Worm (Caenorhabditis elegans) whole organism, mixed stage, embryonic: ENCODE data around the gene F28H6.7.

Experiments
- M03D4.4 ChIP-seq: sonication (generic microtip); optimal IDR thresholded peaks from 2 replicates; lab custom pipeline; 2017; ENCODE audit warnings: mild to moderate bottlenecking, missing genetic modification characterization, missing compliant biosample characterization
- blmp-1 ChIP-seq: fragments of 150-350 bp; optimal IDR thresholded peaks from 2 replicates; lab custom pipeline; 2014; ENCODE audit warnings: missing biosample characterization, missing genetic modification characterization
- drap-1 ChIP-seq: fragments of 200-800 bp; sonication (Bioruptor generic); optimal IDR thresholded peaks from 3 replicates; lab custom pipeline; 2018; ENCODE audit warnings: mild to moderate bottlenecking, missing genetic modification characterization, missing compliant biosample characterization
- elt-1 ChIP-seq: sonication (generic microtip); optimal IDR thresholded peaks from 2 replicates; lab custom pipeline; 2017; ENCODE audit warnings: missing genetic modification characterization, mild to moderate bottlenecking, missing compliant biosample characterization, antibody characterized with exemption, moderate library complexity, borderline replicate concordance; ENCODE audit not compliant: insufficient read depth
- flh-1 ChIP-seq: fragments of 200-800 bp; sonication (Bioruptor generic); optimal IDR thresholded peaks from 2 replicates; lab custom pipeline; 2018; ENCODE audit warnings: mild to moderate bottlenecking, missing genetic modification characterization, moderate library complexity, missing compliant biosample characterization
- lsy-2 ChIP-seq: fragments of 150-350 bp; optimal IDR thresholded peaks from 2 replicates; lab custom pipeline; 2014; ENCODE audit warnings: missing biosample characterization, missing genetic modification characterization
- mab-5 ChIP-seq: fragments of 150-350 bp; optimal IDR thresholded peaks from 2 replicates; lab custom pipeline; 2014; ENCODE audit warnings: missing biosample characterization, missing genetic modification characterization
- nhr-237 ChIP-seq: fragments of 150-350 bp; optimal IDR thresholded peaks from 2 replicates; lab custom pipeline; 2014; ENCODE audit warnings: missing biosample characterization, missing genetic modification characterization
- nhr-76 ChIP-seq: sonication (generic microtip); optimal IDR thresholded peaks from 2 replicates; lab custom pipeline; 2017; ENCODE audit warnings: missing biosample characterization, missing genetic modification characterization
- snpc-4 ChIP-seq: fragments of 150-350 bp; optimal IDR thresholded peaks from 2 replicates; lab custom pipeline; 2014; ENCODE audit warnings: missing biosample characterization, missing genetic modification characterization
- unc-39 ChIP-seq: fragments of 150-350 bp; optimal IDR thresholded peaks from 2 replicates; lab custom pipeline; 2014; ENCODE audit warnings: missing biosample characterization, missing genetic modification characterization

DNA sequence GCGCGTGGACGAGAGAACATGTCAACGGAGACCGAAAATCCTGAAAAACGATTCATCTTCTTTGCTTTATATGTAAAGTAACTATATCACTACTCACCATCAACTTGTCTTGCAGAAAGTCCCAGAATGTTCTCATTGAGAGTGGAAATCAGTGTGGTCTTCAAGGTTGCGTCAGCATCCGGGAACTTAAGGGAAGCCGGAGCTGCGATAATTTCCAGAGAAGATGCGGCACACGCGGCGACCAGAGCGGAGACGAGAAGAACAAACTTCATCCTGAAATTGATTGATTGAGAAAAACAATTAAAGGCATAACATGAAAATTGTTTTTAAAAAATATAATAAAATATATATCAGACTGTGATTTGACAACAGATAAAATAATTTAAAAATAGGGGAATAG is 48.3 kb downstream of the F28H6.7 start, which contains the start of gene vha-20:
- TF ChIP-seq elt-1 (tag; lab: Kevin White, UChicago) (no peak), mab-5 (no peak), M03D4.4 (tag; lab: Kevin White, UChicago) (no peak), nhr-237 (tag; lab: Kevin White, UChicago) (no peak), unc-39 (tag; lab: Kevin White, UChicago) (no peak), flh-1 (GFP tag; lab: Kevin White, UChicago) (no peak), drap-1 (GFP tag; lab: Kevin White, UChicago) (no peak), nhr-76 (no peak), snpc-4 (no peak), blmp-1 (tag; lab: Kevin White, UChicago) (no peak), lsy-2 (no peak)
